Fruit fly (Drosophila melanogaster): ENCODE results near the gene NimC4.

NimC4 gene

dm6 chr2L:14022130-14022735, 25.1 kb upstream of the NimC4 start:
- no peak for TF ChIP-seq CTCF (optimal IDR thresholded peaks at IDR 0.05)
- no peak for TF ChIP-seq CG8478 (optimal IDR thresholded peaks at IDR 0.05)

dm6 chr2L:14023136-14024050, 24.0 kb upstream of the NimC4 start:
- TF ChIP-seq CG8478 (optimal IDR thresholded peaks at IDR 0.05) (no peak), CTCF (optimal IDR thresholded peaks at IDR 0.05) (no peak)

dm6 chr2L:14024051-14024745, 23.2 kb upstream of the NimC4 start:
- no peak for TF ChIP-seq CG8478 (optimal IDR thresholded peaks at IDR 0.05)
- TF ChIP-seq CTCF (optimal IDR thresholded peaks at IDR 0.05), result no peak

dm6 chr2L:14024746-14025105, 22.7 kb upstream of the NimC4 start:
- TF ChIP-seq CTCF (optimal IDR thresholded peaks at IDR 0.05) (no peak), CG8478 (optimal IDR thresholded peaks at IDR 0.05) (no peak)

dm6 chr2L:14025485-14025933, 21.9 kb upstream of the NimC4 start:
- no peak for TF ChIP-seq CG8478 (optimal IDR thresholded peaks at IDR 0.05)
- no peak for TF ChIP-seq CTCF (optimal IDR thresholded peaks at IDR 0.05)

dm6 chr2L:14026778-14027177, 20.6 kb upstream of the NimC4 start, which contains the start of gene hll:
TSS of gene hll (plus strand) at chr2L:14027001.
- TF ChIP-seq CTCF (optimal IDR thresholded peaks at IDR 0.05) (no peak), CG8478 (optimal IDR thresholded peaks at IDR 0.05) (no peak)

dm6 chr2L:14029235-14029634, 18.1 kb upstream of the NimC4 start:
- TF ChIP-seq CTCF (optimal IDR thresholded peaks at IDR 0.05) (no peak), CG8478 (optimal IDR thresholded peaks at IDR 0.05) (no peak)

- TF ChIP-seq CG8478 (optimal IDR thresholded peaks at IDR 0.05), result no peak
- TF ChIP-seq CTCF (optimal IDR thresholded peaks at IDR 0.05), result no peak
These were observed 15.9 kb upstream of the NimC4 start, which contains the start of gene CG18095 for dm6 chr2L:14031439-14031838. TSS of gene CG18095 (minus strand) at chr2L:14031539.

dm6 chr2L:14038718-14039117, 8.7 kb upstream of the NimC4 start:
- no peak for TF ChIP-seq CG8478 (optimal IDR thresholded peaks at IDR 0.05)
- no peak for TF ChIP-seq CTCF (optimal IDR thresholded peaks at IDR 0.05)

dm6 chr2L:14039936-14040483, 7.4 kb upstream of the NimC4 start, which contains the start of gene nAChRalpha5:
TSS of gene nAChRalpha5 (plus strand) at chr2L:14040170.
- TF ChIP-seq CTCF (optimal IDR thresholded peaks at IDR 0.05) (no peak), CG8478 (optimal IDR thresholded peaks at IDR 0.05) (no peak)

dm6 chr2L:14045562-14046196, 1.7 kb upstream of the NimC4 start:
- no peak for TF ChIP-seq CTCF (optimal IDR thresholded peaks at IDR 0.05)
- TF ChIP-seq CG8478 (optimal IDR thresholded peaks at IDR 0.05), result no peak

- TF ChIP-seq CTCF (optimal IDR thresholded peaks at IDR 0.05), result no peak
- no peak for TF ChIP-seq CG8478 (optimal IDR thresholded peaks at IDR 0.05)
These were observed 2.6 kb downstream of the NimC4 start for dm6 chr2L:14049958-14050357.

- TF ChIP-seq CG8478 (optimal IDR thresholded peaks at IDR 0.05), result no peak
- TF ChIP-seq CTCF (optimal IDR thresholded peaks at IDR 0.05), result no peak
These were observed 6.9 kb downstream of the NimC4 start for dm6 chr2L:14054281-14054680.

- TF ChIP-seq CTCF (optimal IDR thresholded peaks at IDR 0.05), result no peak
- no peak for TF ChIP-seq CG8478 (optimal IDR thresholded peaks at IDR 0.05)
These were observed 7.5 kb downstream of the NimC4 start for dm6 chr2L:14054903-14055302.

- no peak for TF ChIP-seq CTCF (optimal IDR thresholded peaks at IDR 0.05)
- TF ChIP-seq CG8478 (optimal IDR thresholded peaks at IDR 0.05), result no peak
These were observed 22.8 kb downstream of the NimC4 start for dm6 chr2L:14070154-14070553.

Measured in S2 (cell line).